Fruit fly (Drosophila melanogaster): Measurements from ENCODE around the gene mtgo.

Gene mtgo

DNA sequence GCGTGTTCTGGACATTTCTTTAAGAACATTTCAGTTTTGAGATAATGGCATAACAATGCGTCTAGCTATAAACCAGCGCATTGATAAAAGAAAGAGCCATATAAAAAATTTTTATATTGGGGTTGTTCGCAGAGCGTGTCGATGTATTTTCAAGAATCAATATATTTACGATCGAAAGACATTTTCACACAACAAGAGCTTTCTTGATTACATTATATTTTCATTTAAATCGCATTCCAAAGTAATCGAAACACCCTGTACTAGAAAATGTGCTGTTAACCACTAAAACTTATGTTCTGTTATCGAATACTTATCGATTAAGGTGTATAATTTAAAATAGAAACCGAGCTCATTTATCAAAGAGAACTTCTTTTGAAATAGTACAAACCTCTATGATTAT lies 158.9 kb downstream of the mtgo start:
- no peak for TF ChIP-seq spab (GFP tag; optimal IDR thresholded peaks at IDR 0.05)
- peak; percentile 38 for TF ChIP-seq CG31627 (GFP tag; optimal IDR thresholded peaks at IDR 0.05)
- TF ChIP-seq CG4318 (GFP tag; optimal IDR thresholded peaks at IDR 0.05) = no peak
- peak; percentile 43 for TF ChIP-seq Smox (GFP tag; optimal IDR thresholded peaks at IDR 0.05)
- TF ChIP-seq CG11902 (GFP tag; optimal IDR thresholded peaks at IDR 0.05) = peak; percentile 18
- TF ChIP-seq salr (GFP tag; optimal IDR thresholded peaks at IDR 0.05) = peak in 1 of 2 experiments; percentile 6
- no peak for TF ChIP-seq fkh (GFP tag; optimal IDR thresholded peaks at IDR 0.05)
- TF ChIP-seq eg (GFP tag; IDR thresholded peaks at IDR 0.05) = no peak
- TF ChIP-seq Eip93F (GFP tag; optimal IDR thresholded peaks at IDR 0.05) = no peak
- TF ChIP-seq cyc (GFP tag; optimal IDR thresholded peaks at IDR 0.05) = peak; percentile 24
- peak; percentile 10 for TF ChIP-seq CG8632 (GFP tag; optimal IDR thresholded peaks at IDR 0.05)
- TF ChIP-seq svp (GFP tag) = peak; percentile 79
- TF ChIP-seq pdm3 (GFP tag; optimal IDR thresholded peaks at IDR 0.05) = peak; percentile 63
- peak; percentile 18 for TF ChIP-seq CG6792 (GFP tag; optimal IDR thresholded peaks at IDR 0.05)
- TF ChIP-seq CG6854 (GFP tag; optimal IDR thresholded peaks at IDR 0.05) = no peak
- TF ChIP-seq Sox102F (GFP tag; optimal IDR thresholded peaks at IDR 0.05) = peak; percentile 37
- peak; percentile 25 for TF ChIP-seq Hr39 (GFP tag; optimal IDR thresholded peaks at IDR 0.05)
- peak; percentile 43 for TF ChIP-seq Ets21C (GFP tag; optimal IDR thresholded peaks at IDR 0.05)
- TF ChIP-seq Hr38 (GFP tag; optimal IDR thresholded peaks at IDR 0.05) = no peak
- peak; percentile 62 for TF ChIP-seq CG3919 (GFP tag; optimal IDR thresholded peaks at IDR 0.05)
- peak; percentile 37 for TF ChIP-seq lz (GFP tag; optimal IDR thresholded peaks at IDR 0.05)
- no peak for TF ChIP-seq CG10669 (GFP tag; optimal IDR thresholded peaks at IDR 0.05)
- TF ChIP-seq CG16779 (tag; optimal IDR thresholded peaks at IDR 0.05) = no peak
- TF ChIP-seq acj6 (GFP tag; optimal IDR thresholded peaks at IDR 0.05) = peak; percentile 27
- no peak for TF ChIP-seq CG7368 (GFP tag; optimal IDR thresholded peaks at IDR 0.05)
- TF ChIP-seq Eip78C (GFP tag) = peak; percentile 86
- peak; percentile 52 for TF ChIP-seq CG10631 (GFP tag; optimal IDR thresholded peaks at IDR 0.05)
- peak; percentile 60 for TF ChIP-seq topi (GFP tag; optimal IDR thresholded peaks at IDR 0.05)
- no peak for TF ChIP-seq dac (GFP tag; optimal IDR thresholded peaks at IDR 0.05)
- no peak for TF ChIP-seq CG11294 (GFP tag; IDR thresholded peaks at IDR 0.05)
- no peak for TF ChIP-seq CG32006 (GFP tag; optimal IDR thresholded peaks at IDR 0.05)
- peak; percentile 34; the same call in 1 of the 2 replicates for TF ChIP-seq CG15336 (GFP tag; IDR thresholded peaks at IDR 0.05)
- TF ChIP-seq Gug (GFP tag; IDR thresholded peaks at IDR 0.05) = no peak
- TF ChIP-seq CG8319 (GFP tag; optimal IDR thresholded peaks at IDR 0.05) = no peak
- TF ChIP-seq fd59A (GFP tag; optimal IDR thresholded peaks at IDR 0.05) = no peak
- peak; percentile 64 for TF ChIP-seq esn (GFP tag; optimal IDR thresholded peaks at IDR 0.05)
- TF ChIP-seq net (GFP tag; optimal IDR thresholded peaks at IDR 0.05) = peak; percentile 26
- TF ChIP-seq OdsH (GFP tag; optimal IDR thresholded peaks at IDR 0.05) = peak; percentile 55
- peak; percentile 25 for TF ChIP-seq Sox15 (GFP tag; optimal IDR thresholded peaks at IDR 0.05)
- no peak for TF ChIP-seq CG9139 (GFP tag; optimal IDR thresholded peaks at IDR 0.05)
- TF ChIP-seq CG8119 (GFP tag; IDR thresholded peaks at IDR 0.05) = no peak; the same call in 1 of the 3 replicates
- TF ChIP-seq achi (GFP tag; optimal IDR thresholded peaks at IDR 0.05) = peak; percentile 39
- TF ChIP-seq CG3032 (tag; optimal IDR thresholded peaks at IDR 0.05) = no peak
- TF ChIP-seq Hr4 (GFP tag; optimal IDR thresholded peaks at IDR 0.05) = peak; percentile 62
- TF ChIP-seq fd85E (GFP tag; optimal IDR thresholded peaks at IDR 0.05) = no peak
- peak; percentile 61 for TF ChIP-seq Sox14 (GFP tag; optimal IDR thresholded peaks at IDR 0.05)
- peak; percentile 5 for TF ChIP-seq Ets96B (tag; optimal IDR thresholded peaks at IDR 0.05)
- peak; percentile 51 for TF ChIP-seq Eip75B (GFP tag; optimal IDR thresholded peaks at IDR 0.05)
- peak; percentile 21 for TF ChIP-seq dsx (GFP tag; optimal IDR thresholded peaks at IDR 0.05; ENCODE audit: poor library complexity, severe bottlenecking)

Measured in whole organism, prepupa.